Worm (Caenorhabditis elegans): Measurements from ENCODE around the gene lias-1.

ce11 chrIII:3549750-3550149 is 44.8 kb upstream of the lias-1 start, which contains the start of gene C54C6.5:
- TF ChIP-seq dao-5 (tag; optimal IDR thresholded peaks at IDR 0.05) = no peak
- TF ChIP-seq W03F9.2 (tag; optimal IDR thresholded peaks at IDR 0.05) = no peak
- TF ChIP-seq him-1 (tag; optimal IDR thresholded peaks at IDR 0.05) = no peak

All from whole organism, L4/young adult.